Worm (Caenorhabditis elegans): ENCODE results near the gene F48E8.2.

ce11 chrIII:5421406-5421805 is 42.8 kb upstream of the F48E8.2 start:
- no peak for TF ChIP-seq W03F9.2 (tag; optimal IDR thresholded peaks at IDR 0.05)
- no peak for TF ChIP-seq him-1 (tag; optimal IDR thresholded peaks at IDR 0.05)
